Worm (Caenorhabditis elegans) whole organism, dauer: ENCODE results near the gene F40F8.4.
"Not testable (repeated sequence)": the region's sequence is repeated elsewhere in the genome, so short reads cannot be mapped to it uniquely, and the experiment has no call there.

Experiments
- unc-62 ChIP-seq: sonication (generic microtip); optimal IDR thresholded peaks from 2 replicates; lab custom pipeline; 2017; ENCODE audit warnings: missing biosample characterization, missing genetic modification reagents, missing genetic modification characterization

The F40F8.4 gene

DNA sequence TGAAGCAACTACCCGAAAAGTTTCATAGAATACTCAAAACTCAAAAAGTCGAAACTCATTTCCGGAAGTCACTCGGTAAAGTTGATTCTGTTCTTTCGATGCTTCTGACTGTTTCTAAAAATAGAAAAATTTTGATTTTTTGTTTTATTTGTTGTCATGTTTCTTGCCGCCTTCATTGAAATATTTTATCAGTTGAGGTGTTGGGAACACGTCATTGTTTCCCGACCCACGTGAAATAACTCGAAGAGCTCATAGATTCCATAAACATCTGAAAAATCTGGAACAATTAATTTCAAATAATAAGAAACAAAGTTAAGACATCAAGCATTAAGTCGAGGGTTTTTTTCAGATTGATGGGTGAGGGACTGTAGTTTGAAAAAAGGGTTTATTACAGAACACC is 14.9 kb upstream of the F40F8.4 start:
- no peak for TF ChIP-seq unc-62 (GFP tag; lab: Kevin White, UChicago)

- TF ChIP-seq unc-62 (GFP tag; lab: Kevin White, UChicago), result no peak
These were observed 13.8 kb upstream of the F40F8.4 start for ce11 chrII:11153800-11154199.

DNA sequence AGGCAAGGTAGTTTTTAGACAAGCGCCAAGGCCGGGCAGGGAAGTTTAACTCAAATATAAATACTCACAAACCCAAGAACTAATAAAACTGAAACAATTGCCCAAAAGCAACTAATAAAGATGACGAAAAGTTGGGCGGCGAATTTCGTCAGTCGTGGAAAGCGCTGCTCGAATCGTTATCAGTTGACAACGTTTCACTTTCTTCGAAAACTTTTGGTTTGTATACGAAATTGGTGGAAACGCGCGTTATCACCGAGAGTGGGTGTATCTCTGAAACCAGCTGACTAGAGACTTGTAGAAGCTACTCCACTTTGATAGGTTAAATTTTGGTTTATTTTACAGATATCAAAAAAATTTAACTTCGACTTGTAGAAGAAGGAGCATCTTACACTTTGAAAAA is 13.0 kb upstream of the F40F8.4 start:
- TF ChIP-seq unc-62 (GFP tag; lab: Kevin White, UChicago), result no peak

- no peak for TF ChIP-seq unc-62 (GFP tag; lab: Kevin White, UChicago)
These were observed 12.5 kb upstream of the F40F8.4 start, which contains the start of gene pqm-1 for ce11 chrII:11152495-11152894. Gene pqm-1, minus strand, starts transcription at chrII:11152595.

DNA sequence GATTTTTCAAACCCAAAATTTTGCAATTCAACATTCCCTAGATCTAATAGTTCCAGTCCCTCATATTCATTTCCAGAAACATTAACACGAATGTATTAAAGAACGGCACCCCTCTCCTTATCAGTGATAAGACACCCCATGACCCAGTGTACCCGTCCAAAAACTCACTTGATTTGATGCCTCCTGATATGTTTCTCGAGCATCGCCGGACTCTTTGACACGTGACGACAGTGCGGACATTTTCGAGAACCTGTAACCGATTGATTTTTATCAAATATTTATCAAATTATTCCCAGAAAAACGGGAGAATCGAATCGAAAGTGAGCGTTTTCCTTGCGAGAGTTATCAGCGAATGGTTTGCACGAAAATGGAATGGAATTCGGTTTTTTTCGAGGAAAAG is 10.9 kb upstream of the F40F8.4 start:
- no peak for TF ChIP-seq unc-62 (GFP tag; lab: Kevin White, UChicago)

ce11 chrII:11149866-11150685 is 10.0 kb upstream of the F40F8.4 start:
- TF ChIP-seq unc-62 (GFP tag; lab: Kevin White, UChicago), result no peak

DNA sequence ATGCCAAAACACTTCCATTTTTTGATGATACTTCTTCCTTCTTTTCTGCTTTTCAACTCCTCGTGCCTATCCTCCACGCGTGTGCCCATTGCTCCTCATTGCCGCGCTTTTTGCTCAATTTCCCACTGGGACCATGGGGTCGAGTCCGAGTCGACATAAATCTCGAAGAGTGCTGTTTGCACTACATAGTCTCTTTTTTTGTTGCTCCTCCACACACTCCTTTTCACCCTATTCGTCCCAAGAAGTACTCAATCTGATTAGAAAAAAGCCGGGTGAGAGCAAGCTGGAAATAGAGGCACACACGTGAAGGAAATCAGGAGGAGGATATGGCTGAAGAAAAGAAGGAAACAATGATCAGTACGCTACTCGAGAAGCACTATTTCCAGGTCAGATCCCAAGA is 2.5 kb upstream of the F40F8.4 start, which contains the start of gene arrd-6:
Gene arrd-6 (plus strand): TSS at position 169 of the 400 bp plus-strand sequence.
- TF ChIP-seq unc-62 (GFP tag; lab: Kevin White, UChicago), result no peak

ce11 chrII:11135773-11136172 is 4.3 kb downstream of the F40F8.4 start:
- no peak for TF ChIP-seq unc-62 (GFP tag; lab: Kevin White, UChicago)

DNA sequence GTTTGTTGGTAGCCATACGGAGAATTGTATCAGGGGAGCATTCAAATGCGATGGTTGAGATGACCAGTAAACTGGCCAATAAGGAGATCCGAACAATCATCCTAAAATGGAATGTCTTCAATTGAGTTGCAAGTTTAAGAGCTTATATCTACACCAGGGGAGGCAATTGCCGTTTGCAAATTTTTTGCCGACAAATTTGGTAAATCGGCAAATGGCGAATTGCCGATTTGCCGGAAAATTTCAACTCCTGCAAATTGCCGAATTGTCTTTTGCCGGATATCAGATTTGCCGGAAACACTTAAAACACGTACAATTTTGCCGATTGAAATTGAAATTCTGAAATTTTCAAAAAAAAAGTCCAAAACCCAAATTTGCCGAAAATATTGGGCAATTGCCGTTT is 5.2 kb downstream of the F40F8.4 start, which contains the start of gene F40F8.5:
Gene F40F8.5 (minus strand): TSS at position 101 of the 400 bp plus-strand sequence.
- no peak for TF ChIP-seq unc-62 (GFP tag; lab: Kevin White, UChicago)

DNA sequence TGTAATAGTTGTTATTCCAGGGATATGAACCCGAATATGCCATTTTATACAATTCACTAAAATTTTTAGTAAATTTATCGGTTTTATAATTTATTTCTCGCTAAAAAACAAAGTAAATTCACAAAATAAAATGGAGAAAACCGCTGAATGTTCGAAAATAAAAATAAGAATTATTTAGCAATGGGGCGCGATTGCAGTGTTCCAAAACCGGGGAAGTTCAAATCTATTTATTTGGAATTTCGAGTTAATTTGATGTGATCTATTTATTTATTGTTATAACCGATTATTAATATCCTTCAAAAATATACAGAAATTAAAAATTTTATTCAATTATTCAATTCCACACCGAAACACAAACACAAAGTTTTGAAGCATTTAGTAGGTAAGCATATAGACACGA is 7.5 kb downstream of the F40F8.4 start, which contains the start of gene F40F8.11:
Gene F40F8.11 (minus strand): TSS at position 49 of the 400 bp plus-strand sequence.
- no peak for TF ChIP-seq unc-62 (GFP tag; lab: Kevin White, UChicago)

- TF ChIP-seq unc-62 (GFP tag; lab: Kevin White, UChicago), result no peak
These were observed 10.5 kb downstream of the F40F8.4 start, which contains the start of gene F40F8.12 for ce11 chrII:11129517-11129916. Gene F40F8.12, plus strand, starts transcription at chrII:11129817.

- TF ChIP-seq unc-62 (GFP tag; lab: Kevin White, UChicago), result no peak
These were observed 11.1 kb downstream of the F40F8.4 start, which contains the start of gene F40F8.3 for ce11 chrII:11128989-11129388. Gene F40F8.3, plus strand, starts transcription at chrII:11129289.

DNA sequence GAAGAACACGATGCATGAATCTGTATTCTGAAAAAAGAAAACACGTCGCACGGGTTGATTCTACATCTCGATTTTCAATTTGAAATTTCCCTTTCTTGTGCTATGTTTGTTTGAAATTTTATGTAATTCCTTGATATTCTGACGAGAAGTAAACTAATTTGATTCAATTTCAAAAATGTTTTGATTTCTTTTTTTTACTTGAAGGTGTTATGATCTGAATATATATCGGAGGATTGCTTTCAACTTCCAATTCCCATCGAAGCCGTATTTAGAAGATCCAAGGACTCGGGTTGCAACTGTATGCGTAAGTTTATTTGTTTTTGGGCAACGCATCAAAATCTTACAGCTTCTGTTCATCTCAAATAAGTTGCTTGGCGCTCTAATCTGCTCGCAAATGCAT is 12.7 kb downstream of the F40F8.4 start, which contains the start of gene F40F8.1:
Gene F40F8.1 (plus strand): TSS at position 301 of the 400 bp plus-strand sequence.
- no peak for TF ChIP-seq unc-62 (GFP tag; lab: Kevin White, UChicago)

DNA sequence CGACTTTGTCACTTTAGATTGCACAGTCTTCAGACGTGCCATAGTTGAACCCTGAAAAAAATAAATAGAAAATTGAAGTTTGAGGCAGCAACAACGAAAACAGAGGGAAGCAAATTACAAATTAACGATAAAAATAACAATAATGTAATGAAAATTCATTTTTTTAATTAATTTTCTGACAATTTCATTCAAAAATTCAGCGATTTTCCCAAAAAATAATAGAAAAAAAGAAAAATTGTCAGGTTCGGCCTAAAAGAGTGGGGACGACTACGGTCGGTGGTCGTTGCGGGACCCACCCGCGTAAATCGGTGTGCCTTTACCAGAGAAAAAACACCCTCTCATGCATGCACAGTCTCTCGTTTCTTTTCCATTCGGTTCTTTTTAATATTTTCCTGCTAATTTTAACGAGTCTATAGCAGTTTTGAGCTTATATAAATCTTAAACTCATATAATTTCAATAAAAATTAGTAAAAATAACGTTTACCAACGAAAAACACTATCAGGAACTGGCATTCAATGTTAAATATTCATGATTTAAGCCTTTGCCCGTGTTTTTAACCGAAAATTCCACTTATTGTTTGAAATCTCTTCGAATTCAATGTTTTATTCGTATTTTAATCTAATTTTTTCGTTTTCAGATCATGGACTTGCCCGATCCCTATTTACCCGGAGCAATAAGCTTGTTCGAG is 13.6 kb downstream of the F40F8.4 start, which contains the start of the genes rps-9 and lsm-1:
Gene rps-9 (minus strand): TSS at position 51 of the 689 bp plus-strand sequence.
Gene lsm-1 (plus strand): TSS at position 639 of the 689 bp plus-strand sequence.
- TF ChIP-seq unc-62 (GFP tag; lab: Kevin White, UChicago), result no peak

- TF ChIP-seq unc-62 (GFP tag; lab: Kevin White, UChicago), result no peak
These were observed 14.9 kb downstream of the F40F8.4 start for ce11 chrII:11125059-11125594.

DNA sequence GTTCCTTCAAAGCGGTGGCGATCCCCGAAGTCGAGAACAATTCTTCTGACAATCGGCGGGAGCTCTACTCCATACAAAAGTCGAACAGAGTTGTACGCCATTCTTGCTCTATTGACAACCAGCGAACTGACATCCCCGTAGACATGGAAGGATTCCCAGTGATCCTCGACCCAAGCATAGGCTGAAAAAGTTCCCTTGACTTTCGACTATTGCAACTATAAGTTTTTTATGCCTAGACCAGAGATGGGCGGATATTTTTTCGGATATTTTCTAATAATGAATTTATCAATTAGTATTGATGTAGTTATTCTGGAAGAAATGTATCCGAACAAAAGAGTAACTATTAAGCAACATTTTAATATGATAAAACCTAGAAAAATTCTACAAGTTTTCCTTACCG is 18.2 kb downstream of the F40F8.4 start, which contains the start of gene W10C6.2:
Gene W10C6.2 (minus strand): TSS at position 101 of the 400 bp plus-strand sequence.
- TF ChIP-seq unc-62 (GFP tag; lab: Kevin White, UChicago), result not testable (repeated sequence)
